Worm (Caenorhabditis elegans) whole organism, early embryonic: ENCODE results near the gene F25G6.9.

Source experiments
- F13C5.2 ChIP-seq: sonication (generic microtip); optimal IDR thresholded peaks from 2 replicates; lab custom pipeline; 2017; ENCODE audit warnings: mild to moderate bottlenecking, missing genetic modification characterization, inconsistent platforms, missing compliant biosample characterization
- aly-1 ChIP-seq: sonication (generic microtip); optimal IDR thresholded peaks from 2 replicates; lab custom pipeline; 2016; ENCODE audit warnings: missing genetic modification characterization, missing compliant biosample characterization
- ama-1 ChIP-seq: fragments of 150-350 bp; optimal IDR thresholded peaks from 2 replicates; lab custom pipeline; 2014
- ceh-13 ChIP-seq: fragments of 200-800 bp; sonication (Bioruptor generic); optimal IDR thresholded peaks from 2 replicates; lab custom pipeline; 2018; ENCODE audit warnings: mild to moderate bottlenecking, missing genetic modification characterization, missing compliant biosample characterization
- ceh-36 ChIP-seq: sonication (generic microtip); optimal IDR thresholded peaks from 2 replicates; lab custom pipeline; 2016; ENCODE audit warnings: missing genetic modification characterization, inconsistent platforms, missing compliant biosample characterization
- flt-1 ChIP-seq: fragments of 200-800 bp; sonication (Bioruptor generic); IDR thresholded peaks from 2 replicates; pipeline ENCODE4 v1.3.6; 2022; ENCODE audit warnings: missing genetic modification characterization, missing compliant biosample characterization
- hmbx-1 ChIP-seq: sonication (generic microtip); optimal IDR thresholded peaks from 2 replicates; lab custom pipeline; 2016; ENCODE audit warnings: mild to moderate bottlenecking, missing genetic modification characterization, missing compliant biosample characterization
- hmg-4 ChIP-seq: fragments of 200-800 bp; sonication (Bioruptor generic); optimal IDR thresholded peaks from 2 replicates; lab custom pipeline; 2018; ENCODE audit warnings: mild to moderate bottlenecking, missing genetic modification characterization, missing compliant biosample characterization

- no peak for TF ChIP-seq aly-1 (tag; lab: Kevin White, UChicago)
- no peak for TF ChIP-seq flt-1 (GFP tag; lab: Robert Waterston, UW)
- TF ChIP-seq hmg-4 (GFP tag; lab: Kevin White, UChicago) = no peak
- TF ChIP-seq ceh-36 (tag; lab: Kevin White, UChicago) = no peak
- TF ChIP-seq F13C5.2 (tag; lab: Kevin White, UChicago) = no peak
- TF ChIP-seq ama-1 = no peak
- TF ChIP-seq ceh-13 (GFP tag; lab: Kevin White, UChicago) = no peak
- no peak for TF ChIP-seq hmbx-1
Observed at ce11 chrV:8565075-8565474, 4.7 kb downstream of the F25G6.9 start, which contains the start of gene F25G6.8.
